Worm (Caenorhabditis elegans): Measurements from ENCODE around the gene C01G10.15.
"Not testable (repeated sequence)": the region's sequence is repeated elsewhere in the genome, so short reads cannot be mapped to it uniquely, and the experiment has no call there.

C01G10.15 gene

ce11 chrV:15125162-15125561 lies 38.1 kb upstream of the C01G10.15 start, which contains the start of gene ugt-30:
ugt-30 (minus strand) TSS chrV:15125262.
- not testable (repeated sequence) for TF ChIP-seq lsy-27 (tag; optimal IDR thresholded peaks at IDR 0.05; ENCODE audit: borderline replicate concordance, insufficient read depth); hsf-1 (GFP tag; IDR thresholded peaks at IDR 0.05); nhr-27 (tag; optimal IDR thresholded peaks at IDR 0.05)

- TF ChIP-seq nfyb-1 (GFP tag; IDR thresholded peaks at IDR 0.05): no peak
- no peak for TF ChIP-seq F37B4.10 (GFP tag; IDR thresholded peaks at IDR 0.05)
- TF ChIP-seq lin-54 (GFP tag; optimal IDR thresholded peaks at IDR 0.05): no peak
- TF ChIP-seq attf-6 (GFP tag; IDR thresholded peaks at IDR 0.05): no peak
- TF ChIP-seq madf-8 (GFP tag; conservative IDR thresholded peaks at IDR 0.05): no peak
- TF ChIP-seq lsl-1 (GFP tag; optimal IDR thresholded peaks at IDR 0.05): no peak
- no peak for TF ChIP-seq dpff-1 (tag; optimal IDR thresholded peaks at IDR 0.05)
- no peak for TF ChIP-seq egrh-3 (GFP tag; IDR thresholded peaks at IDR 0.05)
- TF ChIP-seq rcor-1 (GFP tag; IDR thresholded peaks at IDR 0.05): no peak
- no peak for TF ChIP-seq gei-17 (GFP tag; optimal IDR thresholded peaks at IDR 0.05)
- no peak for TF ChIP-seq ceh-91 (GFP tag; IDR thresholded peaks at IDR 0.05)
- TF ChIP-seq somi-1 (GFP tag; optimal IDR thresholded peaks at IDR 0.05): no peak
- TF ChIP-seq aptf-3 (GFP tag; IDR thresholded peaks at IDR 0.05): no peak
- no peak for TF ChIP-seq unc-130 (GFP tag; optimal IDR thresholded peaks at IDR 0.05)
- no peak for TF ChIP-seq nfya-1 (tag; optimal IDR thresholded peaks at IDR 0.05; ENCODE audit: borderline replicate concordance, insufficient read depth)
Observed at ce11 chrV:15119517-15119916, 32.4 kb upstream of the C01G10.15 start, which contains the start of gene flor-1. flor-1 (minus strand) TSS chrV:15119617.

ce11 chrV:15115968-15116367 lies 28.9 kb upstream of the C01G10.15 start, which contains the start of gene T01G5.8:
T01G5.8 (plus strand) TSS chrV:15116268.
- TF ChIP-seq lin-26 (GFP tag; IDR thresholded peaks at IDR 0.05); T07F8.4 (tag; optimal IDR thresholded peaks at IDR 0.05); ztf-28 (GFP tag; IDR thresholded peaks at IDR 0.05): not testable (repeated sequence)

- no peak for TF ChIP-seq F22D6.2 (tag; optimal IDR thresholded peaks at IDR 0.05)
- no peak for TF ChIP-seq B0336.3 (GFP tag; IDR thresholded peaks at IDR 0.05)
Observed at ce11 chrV:15113992-15114391, 26.9 kb upstream of the C01G10.15 start, which contains the start of gene T01G5.6. T01G5.6 (minus strand) TSS chrV:15114092.

- TF ChIP-seq athp-1 (tag; optimal IDR thresholded peaks at IDR 0.05): no peak
- TF ChIP-seq sptf-2 (GFP tag; optimal IDR thresholded peaks at IDR 0.05): no peak
- no peak for TF ChIP-seq F52B5.7 (tag; optimal IDR thresholded peaks at IDR 0.05)
- no peak for TF ChIP-seq nhr-179 (tag; optimal IDR thresholded peaks at IDR 0.05)
- TF ChIP-seq attf-3 (GFP tag; conservative IDR thresholded peaks at IDR 0.05): no peak
- TF ChIP-seq T26A5.8 (tag; optimal IDR thresholded peaks at IDR 0.05): no peak
- no peak for TF ChIP-seq aptf-2 (GFP tag; conservative IDR thresholded peaks at IDR 0.05)
- TF ChIP-seq nfya-1 (tag; optimal IDR thresholded peaks at IDR 0.05; ENCODE audit: borderline replicate concordance, insufficient read depth): no peak
- no peak for TF ChIP-seq madf-3 (GFP tag; IDR thresholded peaks at IDR 0.05)
- TF ChIP-seq akir-1 (GFP tag; optimal IDR thresholded peaks at IDR 0.05): no peak
- no peak for TF ChIP-seq rcor-1 (GFP tag; IDR thresholded peaks at IDR 0.05)
- no peak for TF ChIP-seq snpc-1.1 (tag; optimal IDR thresholded peaks at IDR 0.05; ENCODE audit: insufficient read depth)
- no peak for TF ChIP-seq K11D2.4 (GFP tag; IDR thresholded peaks at IDR 0.05)
- no peak for TF ChIP-seq pbrm-1 (GFP tag; IDR thresholded peaks at IDR 0.05)
- no peak for TF ChIP-seq bed-2 (GFP tag; IDR thresholded peaks at IDR 0.05)
- no peak for TF ChIP-seq B0261.1 (tag; optimal IDR thresholded peaks at IDR 0.05)
- TF ChIP-seq ztf-25 (GFP tag; IDR thresholded peaks at IDR 0.05): no peak
- TF ChIP-seq repo-1 (tag; optimal IDR thresholded peaks at IDR 0.05): no peak
- TF ChIP-seq zim-3 (tag; optimal IDR thresholded peaks at IDR 0.05): no peak
Observed at ce11 chrV:15111660-15112059, 24.6 kb upstream of the C01G10.15 start, which contains the start of gene T01G5.7. T01G5.7 (plus strand) TSS chrV:15111960.

Data from whole organism, young adult.